Fruit fly (Drosophila melanogaster): ENCODE measurements around the gene CG14223.

The CG14223 gene

dm6 chrX:19638328-19638940 lies 25.3 kb downstream of the CG14223 start, which contains the start of gene Rcd-1 (continued):
- TF ChIP-seq crp (GFP tag; optimal IDR thresholded peaks at IDR 0.05) (no peak), CG8281 (tag; optimal IDR thresholded peaks at IDR 0.05) (no peak), CG4404 (GFP tag; IDR thresholded peaks at IDR 0.05) (no peak), CG4282 (GFP tag; optimal IDR thresholded peaks at IDR 0.05) (no peak), CG18476 (GFP tag; optimal IDR thresholded peaks at IDR 0.05) (no peak), Max (GFP tag; optimal IDR thresholded peaks at IDR 0.05) (no peak), CG12769 (tag; optimal IDR thresholded peaks at IDR 0.05) (no peak), CG10431 (GFP tag; optimal IDR thresholded peaks at IDR 0.05) (peak; percentile 52), HLHmδ (GFP tag; optimal IDR thresholded peaks at IDR 0.05) (peak; percentile 34), CG11723 (GFP tag; optimal IDR thresholded peaks at IDR 0.05) (no peak), CG17385 (GFP tag; optimal IDR thresholded peaks at IDR 0.05) (no peak), CG4730 (GFP tag; IDR thresholded peaks at IDR 0.05) (no peak), CG11247 (GFP tag; IDR thresholded peaks at IDR 0.05) (no peak), caup (GFP tag; optimal IDR thresholded peaks at IDR 0.05; ENCODE audit: severe bottlenecking) (no peak), Opbp (GFP tag; IDR thresholded peaks at IDR 0.05; ENCODE audit: partially characterized antibody) (0 out of 3 replicates have a peak, but pooled peaks have one; percentile 4), CG2129 (GFP tag; IDR thresholded peaks at IDR 0.05; ENCODE audit: partially characterized antibody) (no peak), BEAF-32 (GFP tag; optimal IDR thresholded peaks at IDR 0.05) (peak; percentile 58)

dm6 chrX:19637434-19638327 lies 26.1 kb downstream of the CG14223 start:
- TF ChIP-seq CG4360 (GFP tag; IDR thresholded peaks at IDR 0.05) (peak; percentile 57), CG12659 (GFP tag; optimal IDR thresholded peaks at IDR 0.05) (peak; percentile 28), TFAM (GFP tag; optimal IDR thresholded peaks at IDR 0.05) (no peak), YL-1 (GFP tag; optimal IDR thresholded peaks at IDR 0.05) (peak; percentile 18), Drgx (GFP tag; IDR thresholded peaks at IDR 0.05) (0 out of 2 replicates have a peak, but pooled peaks have one; percentile 11), lola (GFP tag; optimal IDR thresholded peaks at IDR 0.05) (peak in 1 of 3 experiments; percentile 80), CG18011 (GFP tag; optimal IDR thresholded peaks at IDR 0.05) (no peak), CG34376 (GFP tag; optimal IDR thresholded peaks at IDR 0.05) (peak; percentile 47), Trl (optimal IDR thresholded peaks at IDR 0.05) (peak in 1 of 2 experiments; percentile 65), Trl (GFP tag; optimal IDR thresholded peaks at IDR 0.05) (no peak), oc (tag; optimal IDR thresholded peaks at IDR 0.05) (no peak), CG2889 (GFP tag; IDR thresholded peaks at IDR 0.05) (no peak), phol (tag; optimal IDR thresholded peaks at IDR 0.05) (peak; percentile 56), B-H1 (GFP tag; IDR thresholded peaks at IDR 0.05) (no peak), ERR (GFP tag; optimal IDR thresholded peaks at IDR 0.05) (no peak), HmgZ (tag; optimal IDR thresholded peaks at IDR 0.05) (peak; percentile 15), jing (GFP tag; optimal IDR thresholded peaks at IDR 0.05) (no peak), CG31224 (GFP tag; IDR thresholded peaks at IDR 0.05) (no peak), Sry-δ (GFP tag; optimal IDR thresholded peaks at IDR 0.05) (no peak), CG14965 (GFP tag; optimal IDR thresholded peaks at IDR 0.05; ENCODE audit: borderline replicate concordance) (no peak), CG18476 (GFP tag; optimal IDR thresholded peaks at IDR 0.05) (no peak), pros (GFP tag; optimal IDR thresholded peaks at IDR 0.05) (peak; percentile 56), CG8478 (optimal IDR thresholded peaks at IDR 0.05) (peak; percentile 95), otp (GFP tag; IDR thresholded peaks at IDR 0.05) (no peak), CG13287 (GFP tag; IDR thresholded peaks at IDR 0.05; ENCODE audit: partially characterized antibody) (no peak), rib (GFP tag; IDR thresholded peaks at IDR 0.05) (peak; percentile 34; the same call in 1 of the 2 replicates), Atf3 (GFP tag; optimal IDR thresholded peaks at IDR 0.05) (no peak), Deaf1 (tag; optimal IDR thresholded peaks at IDR 0.05) (peak; percentile 62), MESR4 (GFP tag; optimal IDR thresholded peaks at IDR 0.05) (peak; percentile 90), CG15479 (GFP tag; optimal IDR thresholded peaks at IDR 0.05) (peak; percentile 95)

Data from whole organism, embryonic.